Fruit fly (Drosophila melanogaster): Measurements from ENCODE around the gene CG32022.

Gene CG32022

dm6 chr3L:8748323-8748722, 27.3 kb upstream of the CG32022 start:
- TF ChIP-seq Myc (optimal IDR thresholded peaks at IDR 0.05): no peak
- no peak for TF ChIP-seq Sin3A (optimal IDR thresholded peaks at IDR 0.05)
- TF ChIP-seq ttk (optimal IDR thresholded peaks at IDR 0.05): no peak
- TF ChIP-seq h (optimal IDR thresholded peaks at IDR 0.05): no peak
- no peak for TF ChIP-seq psq (optimal IDR thresholded peaks at IDR 0.05)
- TF ChIP-seq insv (optimal IDR thresholded peaks at IDR 0.05): no peak

dm6 chr3L:8746519-8746918, 25.4 kb upstream of the CG32022 start:
- TF ChIP-seq insv (optimal IDR thresholded peaks at IDR 0.05) (no peak), psq (optimal IDR thresholded peaks at IDR 0.05) (no peak), h (optimal IDR thresholded peaks at IDR 0.05) (no peak), Myc (optimal IDR thresholded peaks at IDR 0.05) (no peak), ttk (optimal IDR thresholded peaks at IDR 0.05) (no peak), Sin3A (optimal IDR thresholded peaks at IDR 0.05) (no peak)

- no peak for TF ChIP-seq ttk (optimal IDR thresholded peaks at IDR 0.05)
Observed at dm6 chr3L:8745210-8745609, 24.1 kb upstream of the CG32022 start, which contains the start of gene Prm. Gene Prm (minus strand): TSS chr3L:8745310.

dm6 chr3L:8741051-8741468, 20.0 kb upstream of the CG32022 start:
- TF ChIP-seq Sin3A (optimal IDR thresholded peaks at IDR 0.05) (no peak), ttk (optimal IDR thresholded peaks at IDR 0.05) (no peak), h (optimal IDR thresholded peaks at IDR 0.05) (no peak), psq (optimal IDR thresholded peaks at IDR 0.05) (no peak), Myc (optimal IDR thresholded peaks at IDR 0.05) (no peak), insv (optimal IDR thresholded peaks at IDR 0.05) (no peak)

- TF ChIP-seq h (optimal IDR thresholded peaks at IDR 0.05): no peak
- TF ChIP-seq Sin3A (optimal IDR thresholded peaks at IDR 0.05): no peak
- no peak for TF ChIP-seq ttk (optimal IDR thresholded peaks at IDR 0.05)
- no peak for TF ChIP-seq insv (optimal IDR thresholded peaks at IDR 0.05)
- no peak for TF ChIP-seq Myc (optimal IDR thresholded peaks at IDR 0.05)
Observed at dm6 chr3L:8731494-8731994, 10.5 kb upstream of the CG32022 start, which contains the start of gene Cp16. Gene Cp16 (plus strand): TSS chr3L:8731944.

- TF ChIP-seq Myc (optimal IDR thresholded peaks at IDR 0.05) (no peak), Sin3A (optimal IDR thresholded peaks at IDR 0.05) (no peak), h (optimal IDR thresholded peaks at IDR 0.05) (no peak), ttk (optimal IDR thresholded peaks at IDR 0.05) (no peak), insv (optimal IDR thresholded peaks at IDR 0.05) (no peak), psq (optimal IDR thresholded peaks at IDR 0.05) (no peak)
Observed at dm6 chr3L:8729565-8729964, 8.5 kb upstream of the CG32022 start, which contains the start of gene Cp19. Gene Cp19 (plus strand): TSS chr3L:8729865.

dm6 chr3L:8728181-8728580, 7.1 kb upstream of the CG32022 start, which contains the start of gene Cp15:
Gene Cp15 (plus strand): TSS chr3L:8728481.
- TF ChIP-seq insv (optimal IDR thresholded peaks at IDR 0.05) (no peak), h (optimal IDR thresholded peaks at IDR 0.05) (no peak), psq (optimal IDR thresholded peaks at IDR 0.05) (no peak), Myc (optimal IDR thresholded peaks at IDR 0.05) (no peak), ttk (optimal IDR thresholded peaks at IDR 0.05) (no peak), Sin3A (optimal IDR thresholded peaks at IDR 0.05) (no peak)

- TF ChIP-seq h (optimal IDR thresholded peaks at IDR 0.05): no peak
- TF ChIP-seq psq (optimal IDR thresholded peaks at IDR 0.05): no peak
- TF ChIP-seq Sin3A (optimal IDR thresholded peaks at IDR 0.05): no peak
- no peak for TF ChIP-seq ttk (optimal IDR thresholded peaks at IDR 0.05)
- no peak for TF ChIP-seq Myc (optimal IDR thresholded peaks at IDR 0.05)
- no peak for TF ChIP-seq insv (optimal IDR thresholded peaks at IDR 0.05)
Observed at dm6 chr3L:8726317-8726841, 5.3 kb upstream of the CG32022 start, which contains the start of gene Cp18. Gene Cp18 (plus strand): TSS chr3L:8726791.

dm6 chr3L:8725674-8726073, 4.6 kb upstream of the CG32022 start, which contains the start of gene CG43965:
Gene CG43965 (minus strand): TSS chr3L:8725774.
- TF ChIP-seq Sin3A (optimal IDR thresholded peaks at IDR 0.05): no peak
- no peak for TF ChIP-seq ttk (optimal IDR thresholded peaks at IDR 0.05)
- TF ChIP-seq h (optimal IDR thresholded peaks at IDR 0.05): no peak
- no peak for TF ChIP-seq psq (optimal IDR thresholded peaks at IDR 0.05)
- TF ChIP-seq insv (optimal IDR thresholded peaks at IDR 0.05): no peak
- TF ChIP-seq Myc (optimal IDR thresholded peaks at IDR 0.05): no peak

dm6 chr3L:8725252-8725651, 4.2 kb upstream of the CG32022 start:
- TF ChIP-seq ttk (optimal IDR thresholded peaks at IDR 0.05) (no peak), insv (optimal IDR thresholded peaks at IDR 0.05) (no peak), Sin3A (optimal IDR thresholded peaks at IDR 0.05) (no peak), psq (optimal IDR thresholded peaks at IDR 0.05) (no peak), Myc (optimal IDR thresholded peaks at IDR 0.05) (no peak), h (optimal IDR thresholded peaks at IDR 0.05) (no peak)

dm6 chr3L:8719990-8720559, 997 bp downstream of the CG32022 start, which contains the start of gene SrpRbeta:
Gene SrpRbeta (minus strand): TSS chr3L:8720225.
- TF ChIP-seq Myc (optimal IDR thresholded peaks at IDR 0.05) (no peak), ttk (optimal IDR thresholded peaks at IDR 0.05) (no peak), Sin3A (optimal IDR thresholded peaks at IDR 0.05) (no peak), psq (optimal IDR thresholded peaks at IDR 0.05) (no peak), insv (optimal IDR thresholded peaks at IDR 0.05) (no peak), h (optimal IDR thresholded peaks at IDR 0.05) (no peak)

- TF ChIP-seq h (optimal IDR thresholded peaks at IDR 0.05): no peak
- no peak for TF ChIP-seq psq (optimal IDR thresholded peaks at IDR 0.05)
- TF ChIP-seq Myc (optimal IDR thresholded peaks at IDR 0.05): no peak
- no peak for TF ChIP-seq ttk (optimal IDR thresholded peaks at IDR 0.05)
- no peak for TF ChIP-seq insv (optimal IDR thresholded peaks at IDR 0.05)
- TF ChIP-seq Sin3A (optimal IDR thresholded peaks at IDR 0.05): no peak
Observed at dm6 chr3L:8718602-8719001, 2.5 kb downstream of the CG32022 start.

All from Kc167 (cell line).